Fruit fly (Drosophila melanogaster): Measurements from ENCODE around the gene Daxx.

The Daxx gene

DNA sequence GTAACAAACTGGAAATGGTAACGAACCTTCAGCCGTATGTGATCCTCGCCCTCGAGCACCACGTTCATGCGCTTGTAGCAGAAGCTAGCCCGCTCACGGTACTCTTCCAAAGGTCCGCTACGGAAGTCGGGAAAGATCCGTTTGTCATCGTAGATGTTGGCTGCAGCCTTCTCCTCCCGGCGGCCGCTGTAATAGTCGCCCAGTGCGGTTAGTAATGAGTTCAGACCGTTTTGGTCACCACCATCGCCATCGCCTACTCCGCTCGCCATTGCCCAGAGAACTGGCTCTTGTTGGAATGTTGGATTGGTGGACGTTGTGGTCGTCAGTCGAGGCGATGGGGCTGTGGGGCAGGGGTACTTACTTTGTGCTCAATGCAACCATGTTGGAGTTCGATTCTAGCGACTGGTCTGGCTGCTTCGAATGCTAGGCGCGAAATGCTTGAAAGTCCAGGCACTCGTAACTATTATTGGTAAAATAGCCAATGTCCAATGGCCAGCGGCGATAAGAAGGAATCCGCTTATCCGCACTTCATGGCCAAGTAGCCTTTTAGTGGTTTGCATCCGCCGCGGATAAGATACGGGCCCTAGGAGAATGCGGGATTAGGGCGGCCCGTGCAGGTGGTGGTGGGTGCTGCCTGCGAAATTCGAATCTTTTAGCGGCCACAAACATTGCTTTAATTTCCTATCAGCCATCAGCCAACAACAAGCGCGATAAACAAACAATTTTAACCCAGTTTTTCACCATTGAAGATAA, 33.0 kb upstream of the Daxx start (continued):
- TF ChIP-seq CG12155 (GFP tag; optimal IDR thresholded peaks at IDR 0.05) (no peak), tgo (GFP tag; IDR thresholded peaks at IDR 0.05) (no peak), CG8478 (optimal IDR thresholded peaks at IDR 0.05) (no peak), Lpt (GFP tag; optimal IDR thresholded peaks at IDR 0.05) (no peak), vvl (GFP tag; IDR thresholded peaks at IDR 0.05) (no peak), CG8359 (GFP tag; optimal IDR thresholded peaks at IDR 0.05; ENCODE audit: borderline replicate concordance) (no peak), CG2116 (GFP tag; optimal IDR thresholded peaks at IDR 0.05) (peak; percentile 88), trh (GFP tag; optimal IDR thresholded peaks at IDR 0.05) (no peak), CG17829 (tag; optimal IDR thresholded peaks at IDR 0.05) (no peak), CG8765 (GFP tag; IDR thresholded peaks at IDR 0.05) (no peak)

DNA sequence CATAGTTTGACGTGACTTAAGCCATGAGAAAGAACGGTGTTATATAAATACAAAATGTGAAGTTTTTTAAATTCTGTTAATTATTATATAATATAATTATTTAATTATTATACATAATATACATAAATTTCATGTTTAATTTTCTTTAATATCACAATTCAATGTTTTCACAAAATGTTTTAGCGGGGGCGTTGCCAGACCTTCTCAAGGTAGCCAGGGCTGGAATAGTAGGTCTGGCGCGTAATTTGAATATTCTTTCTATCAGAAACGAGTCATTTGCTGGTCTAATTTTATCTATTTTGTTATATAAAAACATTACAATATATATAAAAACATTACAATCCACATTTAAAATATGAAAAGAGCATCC, 32.4 kb upstream of the Daxx start, which contains the start of gene Acox3:
Acox3 (minus strand) TSS at position 70 of the 370 bp plus-strand sequence.
- TF ChIP-seq nerfin-2 (GFP tag; IDR thresholded peaks at IDR 0.05; ENCODE audit: partially characterized antibody) = no peak
- peak; percentile 51 for TF ChIP-seq CG12391 (tag; optimal IDR thresholded peaks at IDR 0.05)
- no peak for TF ChIP-seq CG4730 (GFP tag; IDR thresholded peaks at IDR 0.05)
- TF ChIP-seq trem (tag; optimal IDR thresholded peaks at IDR 0.05) = peak; percentile 68
- no peak for TF ChIP-seq CG13296 (GFP tag; optimal IDR thresholded peaks at IDR 0.05)
- no peak for TF ChIP-seq CG9932 (GFP tag; IDR thresholded peaks at IDR 0.05)
- no peak for TF ChIP-seq CG6175 (GFP tag; IDR thresholded peaks at IDR 0.05)
- TF ChIP-seq stwl (tag; optimal IDR thresholded peaks at IDR 0.05) = peak; percentile 62
- peak; percentile 7 for TF ChIP-seq D19A (tag; optimal IDR thresholded peaks at IDR 0.05)
- TF ChIP-seq CG15514 (GFP tag; optimal IDR thresholded peaks at IDR 0.05) = peak; percentile 33
- peak; percentile 8 for TF ChIP-seq grau (tag; optimal IDR thresholded peaks at IDR 0.05)
- TF ChIP-seq CG14965 (GFP tag; optimal IDR thresholded peaks at IDR 0.05; ENCODE audit: borderline replicate concordance) = no peak
- no peak for TF ChIP-seq az2 (GFP tag; optimal IDR thresholded peaks at IDR 0.05)
- no peak for TF ChIP-seq tup (GFP tag; optimal IDR thresholded peaks at IDR 0.05)
- peak; percentile 19 for TF ChIP-seq CG18262 (tag; optimal IDR thresholded peaks at IDR 0.05)
- TF ChIP-seq Dp (GFP tag; optimal IDR thresholded peaks at IDR 0.05) = peak; percentile 97
- TF ChIP-seq CoRest (tag; optimal IDR thresholded peaks at IDR 0.05) = peak; percentile 18
- TF ChIP-seq CG3847 (GFP tag; IDR thresholded peaks at IDR 0.05) = peak; percentile 32; the same call in 1 of the 2 replicates
- TF ChIP-seq CTCF (GFP tag; optimal IDR thresholded peaks at IDR 0.05) = peak; percentile 35
- peak; percentile 26 for TF ChIP-seq CG2116 (GFP tag; optimal IDR thresholded peaks at IDR 0.05)
- no peak for TF ChIP-seq Sox102F (GFP tag; optimal IDR thresholded peaks at IDR 0.05)
- peak; percentile 1 for TF ChIP-seq CG30020 (tag; optimal IDR thresholded peaks at IDR 0.05)
- peak; percentile 96 for TF ChIP-seq E2f2 (GFP tag; IDR thresholded peaks at IDR 0.05)
- no peak for TF ChIP-seq CG1024 (GFP tag; IDR thresholded peaks at IDR 0.05)
- TF ChIP-seq Dek (tag; optimal IDR thresholded peaks at IDR 0.05) = peak; percentile 17
- TF ChIP-seq CG15269 (tag; optimal IDR thresholded peaks at IDR 0.05) = no peak
- TF ChIP-seq Sin3A (optimal IDR thresholded peaks at IDR 0.05) = no peak
- TF ChIP-seq mirr (GFP tag; optimal IDR thresholded peaks at IDR 0.05) = no peak
- TF ChIP-seq CG4617 (GFP tag; optimal IDR thresholded peaks at IDR 0.05; ENCODE audit: borderline replicate concordance) = peak; percentile 14
- no peak for TF ChIP-seq ttk (GFP tag; IDR thresholded peaks at IDR 0.05)
- peak; percentile 41 for TF ChIP-seq exex (tag; optimal IDR thresholded peaks at IDR 0.05)
- peak; percentile 15 for TF ChIP-seq Nf-YC (tag; optimal IDR thresholded peaks at IDR 0.05)
- no peak for TF ChIP-seq CG32767 (GFP tag; IDR thresholded peaks at IDR 0.05)
- TF ChIP-seq abd-A (tag; optimal IDR thresholded peaks at IDR 0.05) = no peak
- peak; percentile 41 for TF ChIP-seq pzg (GFP tag; optimal IDR thresholded peaks at IDR 0.05)
- TF ChIP-seq danr (GFP tag; IDR thresholded peaks at IDR 0.05) = no peak
- no peak for TF ChIP-seq Camta (GFP tag; optimal IDR thresholded peaks at IDR 0.05)
- peak; percentile 94 for TF ChIP-seq CG7928 (GFP tag; optimal IDR thresholded peaks at IDR 0.05)
- peak; percentile 24 for TF ChIP-seq CG8924 (tag; optimal IDR thresholded peaks at IDR 0.05)
- peak; percentile 35 for TF ChIP-seq CG3995 (GFP tag; optimal IDR thresholded peaks at IDR 0.05)
- TF ChIP-seq Jarid2 (GFP tag; optimal IDR thresholded peaks at IDR 0.05) = no peak

Data from whole organism, embryonic.